Worm (Caenorhabditis elegans) whole organism, mixed stage, embryonic: ENCODE measurements around the gene ttr-59.

ENCODE experiments used
- ceh-43 ChIP-seq: fragments of 200-800 bp; sonication (Bioruptor generic); optimal IDR thresholded peaks from 2 replicates; lab custom pipeline; 2018; ENCODE audit warnings: mild to moderate bottlenecking, missing genetic modification characterization, moderate library complexity, missing compliant biosample characterization
- lsy-2 ChIP-seq: fragments of 150-350 bp; optimal IDR thresholded peaks from 2 replicates; lab custom pipeline; 2014; ENCODE audit warnings: missing biosample characterization, missing genetic modification characterization
- mab-5 ChIP-seq: fragments of 150-350 bp; optimal IDR thresholded peaks from 2 replicates; lab custom pipeline; 2014; ENCODE audit warnings: missing biosample characterization, missing genetic modification characterization
- nhr-237 ChIP-seq: fragments of 150-350 bp; optimal IDR thresholded peaks from 2 replicates; lab custom pipeline; 2014; ENCODE audit warnings: missing biosample characterization, missing genetic modification characterization

ce11 chrX:7323604-7324003, 6.0 kb upstream of the ttr-59 start:
- TF ChIP-seq lsy-2 (tag; lab: Kevin White, UChicago) (no peak), nhr-237 (tag; lab: Kevin White, UChicago) (no peak), mab-5 (tag; lab: Kevin White, UChicago) (no peak), ceh-43 (no peak)
